Worm (Caenorhabditis elegans): ENCODE measurements around the gene F59B2.15.

ce11 chrIII:8971255-8972020 lies 31.0 kb downstream of the F59B2.15 start, which contains the start of the genes eif-3.D and R08D7.4:
- TF ChIP-seq med-1 (GFP tag; optimal IDR thresholded peaks at IDR 0.05; ENCODE audit: insufficient read depth): peak; percentile 54
- peak; percentile 66; the same call in 1 of the 2 replicates for TF ChIP-seq ztf-23 (GFP tag; IDR thresholded peaks at IDR 0.05)
